Worm (Caenorhabditis elegans) whole organism, L4 larva: Measurements from ENCODE around the gene R11G10.4.

Source experiments
- D1046.2 ChIP-seq: fragments of 200-800 bp; sonication (Bioruptor generic); IDR thresholded peaks from 2 replicates; pipeline ENCODE4 v1.3.6; 2022; ENCODE audit warnings: missing genetic modification characterization, missing compliant biosample characterization
- F26F4.8 ChIP-seq: fragments of 200-800 bp; sonication (Bioruptor generic); conservative IDR thresholded peaks from 2 replicates; pipeline ENCODE4 v1.3.6; 2022; ENCODE audit warnings: missing genetic modification characterization, missing compliant biosample characterization
- T20F7.1 ChIP-seq: fragments of 200-800 bp; sonication (Bioruptor generic); optimal IDR thresholded peaks from 2 replicates; lab custom pipeline; 2018; ENCODE audit warnings: mild to moderate bottlenecking, missing genetic modification characterization, missing compliant biosample characterization
- T26A8.4 ChIP-seq: fragments of 200-800 bp; sonication (Bioruptor generic); IDR thresholded peaks from 2 replicates; pipeline ENCODE4 v1.3.6; 2022; ENCODE audit warnings: missing genetic modification characterization, missing compliant biosample characterization
- Y105C5A.15 ChIP-seq: fragments of 200-800 bp; sonication (Bioruptor generic); IDR thresholded peaks from 2 replicates; pipeline ENCODE4 v1.3.6; 2022; ENCODE audit warnings: missing genetic modification characterization, missing compliant biosample characterization
- ZK546.5 ChIP-seq, 2 experiments: sonication (generic microtip); optimal IDR thresholded peaks; 2 replicates each; lab custom pipeline; 2017; ENCODE audit warnings: missing biosample characterization in 2 of 2, missing genetic modification characterization in 2 of 2
- arid-1 ChIP-seq: fragments of 200-800 bp; sonication (Bioruptor generic); conservative IDR thresholded peaks from 2 replicates; pipeline ENCODE4 v1.3.6; 2022; ENCODE audit warnings: missing genetic modification reagents, missing genetic modification characterization, missing compliant biosample characterization
- ceh-20 ChIP-seq: fragments of 200-800 bp; sonication (Bioruptor generic); IDR thresholded peaks from 2 replicates; pipeline ENCODE4 v1.3.6; 2022; ENCODE audit warnings: missing genetic modification reagents, missing genetic modification characterization, missing compliant biosample characterization
- ceh-32 ChIP-seq: sonication (generic microtip); optimal IDR thresholded peaks from 2 replicates; lab custom pipeline; 2016; ENCODE audit warnings: mild to moderate bottlenecking, missing genetic modification characterization, missing compliant biosample characterization; ENCODE audit not compliant: poor library complexity
- ceh-62 ChIP-seq: sonication (generic microtip); optimal IDR thresholded peaks from 2 replicates; lab custom pipeline; 2017; ENCODE audit warnings: missing biosample characterization, missing genetic modification characterization
- daf-16 ChIP-seq, 3 experiments: sonication (generic microtip); optimal IDR thresholded peaks; 2 replicates each; lab custom pipeline; 2016 to 2017; ENCODE audit warnings: missing genetic modification characterization in 3 of 3, missing genetic modification reagents in 3 of 3, mild to moderate bottlenecking in 2 of 3, missing compliant biosample characterization in 2 of 3, missing biosample characterization in 1 of 3, moderate library complexity in 1 of 3
- daf-19 ChIP-seq: fragments of 200-800 bp; sonication (Bioruptor generic); conservative IDR thresholded peaks from 2 replicates; pipeline ENCODE4 v1.3.6; 2022; ENCODE audit warnings: missing genetic modification characterization, missing compliant biosample characterization
- dmd-6 ChIP-seq: fragments of 200-800 bp; sonication (Bioruptor generic); IDR thresholded peaks from 2 replicates; pipeline ENCODE4 v1.3.6; 2022; ENCODE audit warnings: missing genetic modification reagents, missing genetic modification characterization, missing compliant biosample characterization
- dpl-1 ChIP-seq: fragments of 150-350 bp; optimal IDR thresholded peaks from 2 replicates; lab custom pipeline; 2014; ENCODE audit warnings: missing biosample characterization, missing genetic modification reagents, missing genetic modification characterization
- dve-1 ChIP-seq: sonication (generic microtip); optimal IDR thresholded peaks from 2 replicates; lab custom pipeline; 2017; ENCODE audit warnings: antibody characterized with exemption, mild to moderate bottlenecking, missing genetic modification characterization, missing compliant biosample characterization; ENCODE audit not compliant: insufficient read depth
- egl-43 ChIP-seq: fragments of 200-800 bp; sonication (Bioruptor generic); IDR thresholded peaks from 2 replicates; pipeline ENCODE4 v1.3.6; 2022; ENCODE audit warnings: missing genetic modification reagents, missing genetic modification characterization, missing compliant biosample characterization
- fos-1 ChIP-seq: fragments of 150-350 bp; optimal IDR thresholded peaks from 2 replicates; lab custom pipeline; 2014; ENCODE audit warnings: missing biosample characterization, missing genetic modification characterization
- gei-8 ChIP-seq: fragments of 200-800 bp; sonication (Bioruptor generic); optimal IDR thresholded peaks from 2 replicates; lab custom pipeline; 2018; ENCODE audit warnings: mild to moderate bottlenecking, missing genetic modification characterization, missing compliant biosample characterization
- hif-1 ChIP-seq, 2 experiments: sonication (generic microtip); optimal IDR thresholded peaks; 2 replicates each; lab custom pipeline; 2016 to 2017; ENCODE audit warnings: missing compliant biosample characterization in 2 of 2, missing genetic modification characterization in 2 of 2, missing genetic modification reagents in 2 of 2, missing genotype in 2 of 2, mild to moderate bottlenecking in 1 of 2
- hlh-11 ChIP-seq: fragments of 200-800 bp; sonication (Bioruptor generic); optimal IDR thresholded peaks from 2 replicates; lab custom pipeline; 2018; ENCODE audit warnings: mild to moderate bottlenecking, missing genetic modification characterization, missing compliant biosample characterization
- lin-15B ChIP-seq: fragments of 150-350 bp; sonication (generic microtip); optimal IDR thresholded peaks from 3 replicates; lab custom pipeline; 2014; ENCODE audit warnings: missing biosample characterization, missing genetic modification characterization
- lir-3 ChIP-seq: sonication (generic microtip); optimal IDR thresholded peaks from 2 replicates; lab custom pipeline; 2016; ENCODE audit warnings: mild to moderate bottlenecking, missing genetic modification characterization, missing compliant biosample characterization
- madf-9 ChIP-seq: fragments of 200-800 bp; sonication (Bioruptor generic); conservative IDR thresholded peaks from 2 replicates; pipeline ENCODE4 v1.3.6; 2022; ENCODE audit warnings: missing genetic modification reagents, missing genetic modification characterization, missing compliant biosample characterization
- mes-2 ChIP-seq: sonication (generic microtip); optimal IDR thresholded peaks from 2 replicates; lab custom pipeline; 2016; ENCODE audit warnings: missing genotype, mild to moderate bottlenecking, missing genetic modification characterization, missing compliant biosample characterization; ENCODE audit not compliant: poor library complexity, severe bottlenecking
- mxl-2 ChIP-seq: fragments of 200-800 bp; sonication (Bioruptor generic); conservative IDR thresholded peaks from 2 replicates; pipeline ENCODE4 v1.3.6; 2022; ENCODE audit warnings: missing genetic modification reagents, missing genetic modification characterization, missing compliant biosample characterization
- nhr-25 ChIP-seq: sonication (generic microtip); optimal IDR thresholded peaks from 2 replicates; lab custom pipeline; 2017; ENCODE audit warnings: missing genetic modification characterization, mild to moderate bottlenecking, missing compliant biosample characterization, antibody characterized with exemption, moderate library complexity, borderline replicate concordance; ENCODE audit not compliant: insufficient read depth
- nhr-28 ChIP-seq: fragments of 150-350 bp; optimal IDR thresholded peaks from 2 replicates; lab custom pipeline; 2014; ENCODE audit warnings: missing biosample characterization, missing genetic modification characterization
- nhr-6 ChIP-seq: fragments of 150-350 bp; optimal IDR thresholded peaks from 2 replicates; lab custom pipeline; 2014; ENCODE audit warnings: missing biosample characterization, missing genetic modification characterization
- nhr-77 ChIP-seq: fragments of 150-350 bp; optimal IDR thresholded peaks from 2 replicates; lab custom pipeline; 2014; ENCODE audit warnings: missing biosample characterization, missing genetic modification characterization
- pha-4 ChIP-seq, 2 experiments: fragments of 150-350 bp in 1 of 2; fragments of 200-800 bp in 1 of 2; sonication (Bioruptor generic) in 1 of 2; IDR thresholded peaks in 1 of 2; optimal IDR thresholded peaks in 1 of 2; 2 replicates each; pipeline versions ENCODE4 v1.3.6 to Lab custom; 2014 to 2022; ENCODE audit warnings: missing genetic modification characterization in 2 of 2, missing genetic modification reagents in 2 of 2, missing biosample characterization in 1 of 2, missing compliant biosample characterization in 1 of 2
- php-3 ChIP-seq: fragments of 200-800 bp; sonication (Bioruptor generic); IDR thresholded peaks from 2 replicates; pipeline ENCODE4 v1.3.6; 2022; ENCODE audit warnings: missing genetic modification reagents, missing genetic modification characterization, missing compliant biosample characterization
- pqm-1 ChIP-seq: sonication (generic microtip); optimal IDR thresholded peaks from 2 replicates; lab custom pipeline; 2017; ENCODE audit warnings: missing biosample characterization, missing genetic modification characterization
- rbr-2 ChIP-seq: sonication (generic microtip); optimal IDR thresholded peaks from 2 replicates; lab custom pipeline; 2016; ENCODE audit warnings: missing genotype, missing genetic modification characterization, missing compliant biosample characterization
- saeg-2 ChIP-seq: fragments of 200-800 bp; sonication (Bioruptor generic); IDR thresholded peaks from 2 replicates; pipeline ENCODE4 v1.3.6; 2022; ENCODE audit warnings: missing genetic modification reagents, missing genetic modification characterization, missing compliant biosample characterization
- set-16 ChIP-seq: fragments of 200-800 bp; sonication (Bioruptor generic); IDR thresholded peaks from 2 replicates; pipeline ENCODE4 v1.3.6; 2022; ENCODE audit warnings: missing genetic modification reagents, missing genetic modification characterization, missing compliant biosample characterization
- snpc-4 ChIP-seq: fragments of 150-350 bp; optimal IDR thresholded peaks from 2 replicates; lab custom pipeline; 2014; ENCODE audit warnings: missing biosample characterization, missing genetic modification characterization
- spr-1 ChIP-seq: sonication (generic microtip); optimal IDR thresholded peaks from 2 replicates; lab custom pipeline; 2016; ENCODE audit warnings: mild to moderate bottlenecking, missing genetic modification characterization, missing compliant biosample characterization
- spr-3 ChIP-seq: fragments of 200-800 bp; sonication (Bioruptor generic); optimal IDR thresholded peaks from 2 replicates; lab custom pipeline; 2018; ENCODE audit warnings: mild to moderate bottlenecking, missing genetic modification characterization, missing compliant biosample characterization
- tag-97 ChIP-seq: fragments of 200-800 bp; sonication (Bioruptor generic); IDR thresholded peaks from 2 replicates; pipeline ENCODE4 v1.3.6; 2022; ENCODE audit warnings: missing genetic modification characterization, missing compliant biosample characterization
- tra-1 ChIP-seq: fragments of 200-800 bp; sonication (Bioruptor generic); IDR thresholded peaks from 2 replicates; pipeline ENCODE4 v1.3.6; 2022; ENCODE audit warnings: missing genetic modification reagents, missing genetic modification characterization, missing compliant biosample characterization
- unc-130 ChIP-seq: sonication (generic microtip); optimal IDR thresholded peaks from 2 replicates; lab custom pipeline; 2016; ENCODE audit warnings: missing genetic modification reagents, missing genetic modification characterization, missing compliant biosample characterization
- zip-11 ChIP-seq: fragments of 200-800 bp; sonication (Bioruptor generic); IDR thresholded peaks from 2 replicates; pipeline ENCODE4 v1.3.6; 2022; ENCODE audit warnings: missing genetic modification characterization, missing compliant biosample characterization
- zip-2 ChIP-seq: fragments of 150-350 bp; optimal IDR thresholded peaks from 2 replicates; lab custom pipeline; 2014; ENCODE audit warnings: missing biosample characterization, missing genetic modification characterization

Gene R11G10.4

ce11 chrV:13530698-13531097 lies 24.3 kb downstream of the R11G10.4 start, which contains the start of gene ttr-44:
ttr-44 (minus strand) TSS chrV:13530744.
- TF ChIP-seq nhr-77 (tag; lab: Kevin White, UChicago), result peak; percentile 57
- no peak for TF ChIP-seq set-16 (GFP tag; lab: Robert Waterston, UW)
- no peak for TF ChIP-seq lin-15B (tag; lab: Kevin White, UChicago)
- peak; percentile 29 for TF ChIP-seq zip-2 (tag; lab: Kevin White, UChicago)
- TF ChIP-seq daf-19 (GFP tag; lab: Robert Waterston, UW), result no peak
- TF ChIP-seq pha-4 (GFP tag; IDR thresholded peaks at IDR 0.05; lab: Robert Waterston, UW), result no peak
- TF ChIP-seq pha-4 (tag; optimal IDR thresholded peaks at IDR 0.05; lab: Kevin White, UChicago), result no peak
- TF ChIP-seq dmd-6 (GFP tag; lab: Robert Waterston, UW), result peak; percentile 76
- peak; percentile 16 for TF ChIP-seq T20F7.1 (GFP tag; lab: Kevin White, UChicago)
- peak in 1 of 2 experiments; percentile 44 for TF ChIP-seq hif-1 (tag; optimal IDR thresholded peaks at IDR 0.05; lab: Kevin White, UChicago)
- TF ChIP-seq nhr-25 (tag; lab: Kevin White, UChicago), result no peak
- TF ChIP-seq ceh-32 (tag; lab: Kevin White, UChicago), result no peak
- TF ChIP-seq tra-1 (GFP tag; lab: Robert Waterston, UW), result no peak
- TF ChIP-seq madf-9 (GFP tag; lab: Robert Waterston, UW), result no peak
- no peak for TF ChIP-seq T26A8.4 (GFP tag; lab: Robert Waterston, UW)
- no peak for TF ChIP-seq unc-130
- 0 out of 2 replicates have a peak, but pooled peaks have one; percentile 40 for TF ChIP-seq php-3 (GFP tag; lab: Robert Waterston, UW)
- no peak for TF ChIP-seq saeg-2
- TF ChIP-seq ceh-62 (tag; lab: Kevin White, UChicago), result no peak
- TF ChIP-seq daf-16 (GFP tag; optimal IDR thresholded peaks at IDR 0.05; lab: Kevin White, UChicago), result no peak
- peak; percentile 95 for TF ChIP-seq daf-16 (tag; optimal IDR thresholded peaks at IDR 0.05; lab: Kevin White, UChicago)
- TF ChIP-seq nhr-28, result peak; percentile 72
- TF ChIP-seq hlh-11, result peak; percentile 35
- no peak for TF ChIP-seq spr-1 (tag; lab: Kevin White, UChicago)
- peak; percentile 23 for TF ChIP-seq nhr-6 (tag; lab: Kevin White, UChicago)
- peak; percentile 70 for TF ChIP-seq pqm-1
- TF ChIP-seq gei-8 (GFP tag; lab: Kevin White, UChicago), result no peak
- peak; percentile 92 for TF ChIP-seq dve-1
- TF ChIP-seq F26F4.8, result no peak
- TF ChIP-seq D1046.2 (GFP tag; lab: Robert Waterston, UW), result no peak

DNA sequence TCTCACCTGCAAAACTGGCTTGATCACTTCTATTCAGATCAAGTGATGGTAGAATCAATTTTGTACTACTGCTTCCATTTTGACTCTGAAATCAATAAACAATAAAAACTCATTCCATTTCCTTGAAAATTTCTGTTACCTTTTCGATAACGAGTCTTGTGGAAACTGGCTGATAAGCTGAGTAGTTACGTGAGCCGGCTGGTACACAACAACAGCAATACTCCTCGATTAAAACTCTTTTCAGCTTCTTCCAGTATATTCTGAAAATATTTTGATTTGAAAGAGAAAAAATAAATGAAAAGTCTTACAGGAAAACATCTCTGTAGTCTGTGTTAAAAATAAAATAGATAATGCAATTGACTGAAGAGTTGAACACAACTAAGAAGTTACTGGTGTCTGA lies 26.0 kb downstream of the R11G10.4 start:
- TF ChIP-seq rbr-2 (no peak), nhr-28 (peak; percentile 21), daf-16 (GFP tag; optimal IDR thresholded peaks at IDR 0.05; lab: Kevin White, UChicago) (no peak), daf-16 (tag; optimal IDR thresholded peaks at IDR 0.05; lab: Kevin White, UChicago) (peak; percentile 99), daf-19 (GFP tag; lab: Robert Waterston, UW) (no peak), lir-3 (tag; lab: Kevin White, UChicago) (no peak), egl-43 (no peak), fos-1 (tag; lab: Kevin White, UChicago) (no peak), snpc-4 (tag; lab: Kevin White, UChicago) (no peak), ZK546.5 (tag; optimal IDR thresholded peaks at IDR 0.05; lab: Kevin White, UChicago) (no peak), ceh-20 (no peak), dve-1 (peak; percentile 46)
- TF ChIP-seq, all 104 proteins: peak for 3

ce11 chrV:13536058-13536579 lies 29.7 kb downstream of the R11G10.4 start, which contains the start of gene frpr-5:
frpr-5 (minus strand) TSS chrV:13536108.
- no peak for TF ChIP-seq spr-3 (GFP tag; lab: Kevin White, UChicago)
- TF ChIP-seq zip-11 (GFP tag; lab: Robert Waterston, UW), result no peak
- no peak for TF ChIP-seq mes-2
- no peak for TF ChIP-seq mxl-2 (GFP tag; lab: Robert Waterston, UW)
- TF ChIP-seq dpl-1, result no peak
- TF ChIP-seq rbr-2, result no peak
- no peak for TF ChIP-seq F26F4.8
- no peak for TF ChIP-seq tag-97
- no peak for TF ChIP-seq arid-1
- no peak for TF ChIP-seq php-3 (GFP tag; lab: Robert Waterston, UW)
- no peak for TF ChIP-seq gei-8 (GFP tag; lab: Kevin White, UChicago)
- TF ChIP-seq hif-1 (tag; optimal IDR thresholded peaks at IDR 0.05; lab: Kevin White, UChicago), result no peak
- no peak for TF ChIP-seq Y105C5A.15 (GFP tag; lab: Robert Waterston, UW)
